Worm (Caenorhabditis elegans) whole organism, early embryonic: ENCODE data around the gene Y57G11C.1130.

ENCODE experiments used
- B0310.2 ChIP-seq: sonication (generic microtip); optimal IDR thresholded peaks from 2 replicates; lab custom pipeline; 2016; ENCODE audit warnings: mild to moderate bottlenecking, missing genetic modification characterization, missing compliant biosample characterization
- F13C5.2 ChIP-seq: sonication (generic microtip); optimal IDR thresholded peaks from 2 replicates; lab custom pipeline; 2017; ENCODE audit warnings: mild to moderate bottlenecking, missing genetic modification characterization, inconsistent platforms, missing compliant biosample characterization
- aly-1 ChIP-seq: sonication (generic microtip); optimal IDR thresholded peaks from 2 replicates; lab custom pipeline; 2016; ENCODE audit warnings: missing genetic modification characterization, missing compliant biosample characterization
- ama-1 ChIP-seq: fragments of 150-350 bp; optimal IDR thresholded peaks from 2 replicates; lab custom pipeline; 2014
- ceh-13 ChIP-seq: fragments of 200-800 bp; sonication (Bioruptor generic); optimal IDR thresholded peaks from 2 replicates; lab custom pipeline; 2018; ENCODE audit warnings: mild to moderate bottlenecking, missing genetic modification characterization, missing compliant biosample characterization
- ceh-36 ChIP-seq: sonication (generic microtip); optimal IDR thresholded peaks from 2 replicates; lab custom pipeline; 2016; ENCODE audit warnings: missing genetic modification characterization, inconsistent platforms, missing compliant biosample characterization
- ets-7 ChIP-seq: sonication (generic microtip); optimal IDR thresholded peaks from 2 replicates; lab custom pipeline; 2016; ENCODE audit warnings: missing genotype, missing genetic modification characterization, missing compliant biosample characterization
- flt-1 ChIP-seq: fragments of 200-800 bp; sonication (Bioruptor generic); IDR thresholded peaks from 2 replicates; pipeline ENCODE4 v1.3.6; 2022; ENCODE audit warnings: missing genetic modification characterization, missing compliant biosample characterization
- hmbx-1 ChIP-seq: sonication (generic microtip); optimal IDR thresholded peaks from 2 replicates; lab custom pipeline; 2016; ENCODE audit warnings: mild to moderate bottlenecking, missing genetic modification characterization, missing compliant biosample characterization
- hmg-4 ChIP-seq: fragments of 200-800 bp; sonication (Bioruptor generic); optimal IDR thresholded peaks from 2 replicates; lab custom pipeline; 2018; ENCODE audit warnings: mild to moderate bottlenecking, missing genetic modification characterization, missing compliant biosample characterization
- hnd-1 ChIP-seq: sonication (generic microtip); optimal IDR thresholded peaks from 2 replicates; lab custom pipeline; 2016; ENCODE audit warnings: missing genetic modification characterization, missing compliant biosample characterization
- pes-1 ChIP-seq: fragments of 200-800 bp; sonication (Bioruptor generic); IDR thresholded peaks from 2 replicates; pipeline ENCODE4 v1.3.6; 2022; ENCODE audit warnings: missing genetic modification reagents, missing genetic modification characterization, missing compliant biosample characterization
- scrt-1 ChIP-seq: fragments of 200-800 bp; sonication (Bioruptor generic); IDR thresholded peaks from 2 replicates; pipeline ENCODE4 v1.3.6; 2022; ENCODE audit warnings: missing genetic modification characterization, missing compliant biosample characterization
- sea-1 ChIP-seq: fragments of 200-800 bp; sonication (Bioruptor generic); conservative IDR thresholded peaks from 2 replicates; pipeline ENCODE4 v1.3.6; 2022; ENCODE audit warnings: missing genetic modification characterization, missing compliant biosample characterization
- tbx-11 ChIP-seq: fragments of 200-800 bp; sonication (Bioruptor generic); IDR thresholded peaks from 2 replicates; pipeline ENCODE4 v1.3.6; 2022; ENCODE audit warnings: missing genetic modification characterization, missing compliant biosample characterization
- tbx-37 ChIP-seq: fragments of 200-800 bp; sonication (Bioruptor generic); conservative IDR thresholded peaks from 2 replicates; pipeline ENCODE4 v1.3.6; 2022; ENCODE audit warnings: missing genetic modification reagents, missing genetic modification characterization, missing compliant biosample characterization
- tra-4 ChIP-seq: sonication (generic microtip); optimal IDR thresholded peaks from 2 replicates; lab custom pipeline; 2017; ENCODE audit warnings: missing genetic modification characterization, missing compliant biosample characterization

Gene Y57G11C.1130

ce11 chrIV:14792602-14793232 is 10.4 kb downstream of the Y57G11C.1130 start, which contains the start of gene gdi-1:
gdi-1 (minus strand) TSS chrIV:14792887.
- TF ChIP-seq pes-1 (GFP tag; lab: Robert Waterston, UW) = no peak
- no peak for TF ChIP-seq hmg-4 (GFP tag; lab: Kevin White, UChicago)
- TF ChIP-seq B0310.2 = no peak
- TF ChIP-seq ceh-13 (GFP tag; lab: Kevin White, UChicago) = no peak
- TF ChIP-seq hnd-1 (tag; lab: Kevin White, UChicago) = no peak
- TF ChIP-seq aly-1 (tag; lab: Kevin White, UChicago) = no peak
- TF ChIP-seq ceh-36 (tag; lab: Kevin White, UChicago) = no peak
- TF ChIP-seq flt-1 (GFP tag; lab: Robert Waterston, UW) = no peak

DNA sequence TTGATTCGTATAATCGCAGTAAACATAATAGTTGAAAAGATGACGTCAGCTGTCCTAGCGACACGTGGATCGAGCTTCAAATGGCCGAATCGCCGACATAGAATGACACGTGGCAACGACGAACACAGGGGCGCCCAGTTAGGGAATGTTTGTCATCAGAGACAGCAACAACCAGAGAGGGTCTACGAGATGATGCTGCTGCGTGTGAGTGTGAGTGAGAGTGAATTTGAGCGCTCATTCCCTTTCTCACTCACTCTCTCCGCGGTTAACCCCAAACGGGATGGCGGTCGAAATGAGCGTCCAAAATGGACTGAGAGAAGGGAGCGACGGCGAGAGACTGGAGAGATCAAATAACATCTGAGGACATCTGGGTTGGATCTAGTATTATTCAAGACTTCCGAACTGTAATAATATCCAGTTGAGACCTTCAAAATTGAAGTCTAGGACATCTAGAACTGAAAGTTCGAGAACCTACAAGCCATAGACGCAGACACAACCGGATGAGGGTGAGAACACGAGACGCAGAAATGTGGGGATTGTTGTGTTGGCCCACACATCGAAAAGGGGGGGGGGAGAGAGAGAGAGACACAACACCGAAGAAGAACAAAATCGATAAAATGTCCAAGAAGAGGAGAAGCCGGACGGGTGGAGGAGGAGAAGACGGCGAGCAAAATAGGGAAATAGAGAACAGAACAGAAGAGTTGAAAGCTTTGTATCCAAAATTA is 11.8 kb downstream of the Y57G11C.1130 start:
- no peak for TF ChIP-seq pes-1 (GFP tag; lab: Robert Waterston, UW)
- peak; percentile 16 for TF ChIP-seq hmg-4 (GFP tag; lab: Kevin White, UChicago)

ce11 chrIV:14795918-14796488 is 13.7 kb downstream of the Y57G11C.1130 start, which contains the start of gene coq-3:
coq-3 (minus strand) TSS chrIV:14796324.
- TF ChIP-seq tra-4 = no peak
- no peak for TF ChIP-seq aly-1 (tag; lab: Kevin White, UChicago)
- no peak for TF ChIP-seq F13C5.2 (tag; lab: Kevin White, UChicago)
- no peak for TF ChIP-seq sea-1 (GFP tag; lab: Robert Waterston, UW)
- TF ChIP-seq hnd-1 (tag; lab: Kevin White, UChicago) = no peak
- TF ChIP-seq scrt-1 (GFP tag; lab: Robert Waterston, UW) = no peak
- no peak for TF ChIP-seq flt-1 (GFP tag; lab: Robert Waterston, UW)
- no peak for TF ChIP-seq hmg-4 (GFP tag; lab: Kevin White, UChicago)
- TF ChIP-seq ceh-13 (GFP tag; lab: Kevin White, UChicago) = no peak
- TF ChIP-seq tbx-37 = no peak
- no peak for TF ChIP-seq hmbx-1 (tag; lab: Kevin White, UChicago)
- TF ChIP-seq pes-1 (GFP tag; lab: Robert Waterston, UW) = no peak
- no peak for TF ChIP-seq ets-7 (tag; lab: Kevin White, UChicago)
- no peak for TF ChIP-seq ama-1 (lab: Kevin White, UChicago)
- TF ChIP-seq tbx-11 (GFP tag; lab: Robert Waterston, UW) = no peak
- TF ChIP-seq ceh-36 (tag; lab: Kevin White, UChicago) = no peak
- TF ChIP-seq B0310.2 = no peak

DNA sequence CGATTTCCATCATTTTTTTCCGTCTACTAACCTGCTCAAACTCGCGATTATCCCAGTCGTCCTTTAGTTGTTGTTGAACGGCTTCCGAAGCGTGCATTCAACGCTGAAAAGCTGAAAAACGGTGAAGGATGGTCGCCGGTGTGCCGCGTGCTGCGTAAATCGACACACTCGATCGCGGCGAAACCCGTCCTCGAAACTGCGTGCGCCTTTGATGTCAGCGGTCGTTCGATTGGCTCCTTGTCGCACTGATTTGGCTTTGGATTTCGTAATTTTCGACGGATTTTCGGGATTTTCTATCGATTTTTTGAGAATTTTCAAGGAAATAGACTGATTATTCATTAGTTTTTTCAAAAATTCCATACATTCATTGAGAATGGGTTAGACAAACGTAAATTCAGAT is 15.0 kb downstream of the Y57G11C.1130 start, which contains the start of the genes Y57G11C.1147 and nuo-3:
Gene Y57G11C.1147, minus strand, starts transcription at position 161 of the 400 bp plus-strand sequence.
Gene nuo-3, minus strand, starts transcription at position 191 of the 400 bp plus-strand sequence.
- TF ChIP-seq ama-1 (lab: Kevin White, UChicago) = no peak
- no peak for TF ChIP-seq ceh-36 (tag; lab: Kevin White, UChicago)
- TF ChIP-seq hmg-4 (GFP tag; lab: Kevin White, UChicago) = no peak

ce11 chrIV:14797849-14798248 is 15.5 kb downstream of the Y57G11C.1130 start, which contains the start of gene arl-8:
arl-8 (plus strand) TSS chrIV:14798149.
- no peak for TF ChIP-seq tra-4
- no peak for TF ChIP-seq sea-1 (GFP tag; lab: Robert Waterston, UW)
- no peak for TF ChIP-seq F13C5.2 (tag; lab: Kevin White, UChicago)
- TF ChIP-seq ceh-36 (tag; lab: Kevin White, UChicago) = no peak
- TF ChIP-seq hmg-4 (GFP tag; lab: Kevin White, UChicago) = no peak
- no peak for TF ChIP-seq ceh-13 (GFP tag; lab: Kevin White, UChicago)
- no peak for TF ChIP-seq scrt-1 (GFP tag; lab: Robert Waterston, UW)
- no peak for TF ChIP-seq ama-1 (lab: Kevin White, UChicago)
- TF ChIP-seq ets-7 (tag; lab: Kevin White, UChicago) = no peak
- TF ChIP-seq pes-1 (GFP tag; lab: Robert Waterston, UW) = no peak
- no peak for TF ChIP-seq aly-1 (tag; lab: Kevin White, UChicago)
- TF ChIP-seq tbx-11 (GFP tag; lab: Robert Waterston, UW) = no peak
- TF ChIP-seq hmbx-1 (tag; lab: Kevin White, UChicago) = no peak
- no peak for TF ChIP-seq flt-1 (GFP tag; lab: Robert Waterston, UW)
- no peak for TF ChIP-seq tbx-37
- TF ChIP-seq hnd-1 (tag; lab: Kevin White, UChicago) = no peak
- TF ChIP-seq B0310.2 = no peak

ce11 chrIV:14799186-14799585 is 16.9 kb downstream of the Y57G11C.1130 start, which contains the start of gene Y57G11C.14:
Y57G11C.14 (plus strand) TSS chrIV:14799311.
- no peak for TF ChIP-seq ceh-13 (GFP tag; lab: Kevin White, UChicago)
- TF ChIP-seq ceh-36 (tag; lab: Kevin White, UChicago) = no peak
- no peak for TF ChIP-seq scrt-1 (GFP tag; lab: Robert Waterston, UW)
- no peak for TF ChIP-seq ets-7 (tag; lab: Kevin White, UChicago)
- TF ChIP-seq ama-1 (lab: Kevin White, UChicago) = no peak
- no peak for TF ChIP-seq tbx-11 (GFP tag; lab: Robert Waterston, UW)
- no peak for TF ChIP-seq flt-1 (GFP tag; lab: Robert Waterston, UW)
- TF ChIP-seq hmbx-1 (tag; lab: Kevin White, UChicago) = no peak
- TF ChIP-seq tra-4 = no peak
- TF ChIP-seq aly-1 (tag; lab: Kevin White, UChicago) = no peak
- no peak for TF ChIP-seq hmg-4 (GFP tag; lab: Kevin White, UChicago)
- TF ChIP-seq tbx-37 = no peak
- no peak for TF ChIP-seq pes-1 (GFP tag; lab: Robert Waterston, UW)
- TF ChIP-seq F13C5.2 (tag; lab: Kevin White, UChicago) = no peak
- TF ChIP-seq B0310.2 = no peak
